Worm (Caenorhabditis elegans): Measurements from ENCODE around the gene T13H10.2.
A peak's percentile ranks its signal among the peaks of the same experiment; 100 is the strongest.

Gene T13H10.2

DNA sequence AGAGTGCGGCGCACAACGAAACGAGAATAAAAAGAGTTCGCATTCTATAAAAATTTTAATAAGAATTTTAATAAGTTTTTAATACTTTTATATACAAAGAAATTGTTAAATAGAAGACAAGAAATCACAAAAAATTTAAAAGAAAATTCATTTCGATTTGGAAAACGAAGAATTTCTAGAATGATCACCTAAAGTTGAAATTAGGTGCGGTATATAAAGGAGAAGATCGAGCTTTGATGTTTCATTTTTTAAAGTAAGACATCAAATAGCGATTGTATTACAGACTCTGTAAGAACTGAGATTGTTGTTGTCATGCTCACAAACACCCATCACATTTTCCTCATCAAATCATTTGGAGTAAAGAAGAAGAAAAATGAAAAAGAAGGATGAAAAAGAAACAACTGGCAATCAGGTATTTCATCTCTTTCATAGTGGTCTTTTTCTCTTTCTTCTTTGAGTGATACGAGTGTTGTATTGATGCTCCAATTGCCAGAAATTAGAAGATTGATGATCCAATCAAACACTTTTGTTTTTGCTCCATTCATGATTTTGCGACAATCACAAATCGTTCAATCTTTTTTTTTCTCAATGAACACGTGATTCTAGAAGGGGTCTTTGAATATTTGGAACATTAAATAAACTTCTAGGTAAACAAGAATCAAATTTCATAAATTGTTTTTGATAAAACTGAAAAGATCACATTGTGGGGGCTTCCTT, 35.7 kb upstream of the T13H10.2 start, which contains the start of gene dur-1:
Gene dur-1, minus strand, starts transcription at position 51 of the 717 bp plus-strand sequence.
- peak; percentile 75 for TF ChIP-seq unc-62 (GFP tag; optimal IDR thresholded peaks at IDR 0.05)
- peak; percentile 9 for TF ChIP-seq unc-120 (tag; optimal IDR thresholded peaks at IDR 0.05; ENCODE audit: poor library complexity, severe bottlenecking)
- no peak for TF ChIP-seq elt-3 (tag; optimal IDR thresholded peaks at IDR 0.05)
- TF ChIP-seq snpc-4 (tag; optimal IDR thresholded peaks at IDR 0.05), result no peak
- TF ChIP-seq zip-8 (tag; optimal IDR thresholded peaks at IDR 0.05), result no peak
- TF ChIP-seq mep-1 (tag; optimal IDR thresholded peaks at IDR 0.05), result no peak
- TF ChIP-seq lin-32 (GFP tag; optimal IDR thresholded peaks at IDR 0.05), result no peak
- TF ChIP-seq ces-1 (GFP tag; optimal IDR thresholded peaks at IDR 0.05), result no peak
- TF ChIP-seq cnd-1 (tag; optimal IDR thresholded peaks at IDR 0.05), result no peak

DNA sequence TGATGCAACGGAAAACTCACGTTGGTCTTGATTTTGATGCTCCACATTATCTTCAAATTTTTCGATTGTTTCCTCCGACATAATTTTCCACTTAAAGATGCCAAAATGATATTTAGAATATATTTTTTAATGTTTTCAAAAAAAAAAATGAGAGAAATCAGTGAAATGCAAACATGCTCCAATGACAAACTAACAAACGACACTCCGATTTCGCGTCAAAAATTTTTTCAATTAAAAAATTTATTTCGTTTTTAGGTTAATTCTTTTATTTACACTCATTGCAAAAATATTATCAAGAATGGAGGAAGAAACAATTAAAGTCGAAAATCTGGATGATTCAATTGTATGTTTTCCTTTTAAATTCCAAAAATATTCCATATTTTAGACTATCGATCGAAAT, 32.0 kb upstream of the T13H10.2 start, which contains the start of the genes trmt-10A and F25H8.2:
Gene trmt-10A, minus strand, starts transcription at position 159 of the 400 bp plus-strand sequence.
Gene F25H8.2, plus strand, starts transcription at position 181 of the 400 bp plus-strand sequence.
- TF ChIP-seq tbx-8 (GFP tag; optimal IDR thresholded peaks at IDR 0.05) (no peak), nhr-237 (tag; optimal IDR thresholded peaks at IDR 0.05) (peak; percentile 59), snpc-4 (tag; optimal IDR thresholded peaks at IDR 0.05) (no peak), ceh-39 (tag; optimal IDR thresholded peaks at IDR 0.05) (no peak), mls-2 (tag; optimal IDR thresholded peaks at IDR 0.05) (no peak), lsy-2 (tag; optimal IDR thresholded peaks at IDR 0.05) (peak; percentile 58), mab-5 (tag; optimal IDR thresholded peaks at IDR 0.05) (no peak)

DNA sequence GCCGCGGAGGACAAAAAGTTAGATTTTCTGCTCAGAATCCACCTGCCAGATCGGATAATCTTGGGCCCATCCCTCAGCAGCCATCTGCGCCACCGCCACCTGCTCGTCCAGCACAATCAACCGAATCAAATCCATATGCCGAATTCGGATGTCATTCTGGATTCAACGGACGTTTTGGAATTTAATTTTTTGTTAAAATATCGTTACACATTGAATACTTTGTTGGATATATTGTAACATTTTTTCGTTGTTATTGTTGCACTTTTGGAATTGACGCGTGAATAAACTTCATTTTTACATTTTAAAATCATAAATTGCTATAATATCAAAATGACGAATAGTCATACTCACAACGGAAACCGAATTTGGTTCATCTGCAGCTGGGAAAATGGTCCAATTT, 30.5 kb upstream of the T13H10.2 start, which contains the start of gene spe-29:
Gene spe-29, plus strand, starts transcription at position 301 of the 400 bp plus-strand sequence.
- TF ChIP-seq nhr-2 (tag; optimal IDR thresholded peaks at IDR 0.05) (no peak), ceh-83 (GFP tag; optimal IDR thresholded peaks at IDR 0.05) (no peak), elt-1 (tag; optimal IDR thresholded peaks at IDR 0.05; ENCODE audit: borderline replicate concordance, insufficient read depth) (no peak), ceh-43 (GFP tag; optimal IDR thresholded peaks at IDR 0.05) (no peak), unc-62 (GFP tag; optimal IDR thresholded peaks at IDR 0.05) (no peak), ztf-11 (tag; optimal IDR thresholded peaks at IDR 0.05) (no peak), ham-2 (GFP tag; optimal IDR thresholded peaks at IDR 0.05) (no peak), bed-3 (GFP tag; optimal IDR thresholded peaks at IDR 0.05) (no peak), hlh-1 (tag; optimal IDR thresholded peaks at IDR 0.05) (no peak), sem-2 (GFP tag; optimal IDR thresholded peaks at IDR 0.05) (no peak), snpc-4 (tag; optimal IDR thresholded peaks at IDR 0.05) (no peak), nhr-28 (tag; optimal IDR thresholded peaks at IDR 0.05) (no peak), ceh-39 (tag; optimal IDR thresholded peaks at IDR 0.05) (no peak), zip-8 (tag; optimal IDR thresholded peaks at IDR 0.05) (no peak), cnd-1 (tag; optimal IDR thresholded peaks at IDR 0.05) (no peak), nhr-237 (tag; optimal IDR thresholded peaks at IDR 0.05) (no peak)

DNA sequence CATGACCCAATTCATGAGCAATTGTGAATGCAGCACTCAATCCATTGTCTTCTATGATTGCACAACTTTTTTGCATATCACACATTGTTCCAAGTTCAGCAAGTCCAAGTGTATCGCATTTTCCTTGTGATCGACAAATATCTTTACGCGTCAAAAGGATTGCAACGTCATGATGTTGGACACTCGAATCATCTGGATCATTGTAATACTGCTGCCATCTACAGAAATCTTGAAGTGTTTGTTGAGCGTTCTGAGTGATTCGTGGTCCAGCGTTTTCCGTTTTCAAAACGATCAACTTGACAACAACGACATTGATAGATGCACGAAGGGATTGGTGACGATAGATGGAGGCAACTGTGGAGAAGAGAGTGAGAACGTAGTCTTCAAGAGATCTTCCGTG, 20.8 kb upstream of the T13H10.2 start:
- no peak for TF ChIP-seq ceh-43 (GFP tag; optimal IDR thresholded peaks at IDR 0.05)
- TF ChIP-seq nhr-12 (tag; optimal IDR thresholded peaks at IDR 0.05), result no peak
- no peak for TF ChIP-seq nhr-2 (tag; optimal IDR thresholded peaks at IDR 0.05)
- no peak for TF ChIP-seq mab-5 (tag; optimal IDR thresholded peaks at IDR 0.05)
- TF ChIP-seq flh-1 (GFP tag; optimal IDR thresholded peaks at IDR 0.05), result no peak
- TF ChIP-seq drap-1 (GFP tag; optimal IDR thresholded peaks at IDR 0.05), result no peak
- no peak for TF ChIP-seq pha-4 (tag; optimal IDR thresholded peaks at IDR 0.05)
- TF ChIP-seq ceh-39 (tag; optimal IDR thresholded peaks at IDR 0.05), result no peak
- no peak for TF ChIP-seq unc-120 (tag; optimal IDR thresholded peaks at IDR 0.05; ENCODE audit: poor library complexity, severe bottlenecking)
- TF ChIP-seq cnd-1 (tag; optimal IDR thresholded peaks at IDR 0.05), result no peak
- no peak for TF ChIP-seq sem-2 (GFP tag; optimal IDR thresholded peaks at IDR 0.05)
- TF ChIP-seq unc-39 (tag; optimal IDR thresholded peaks at IDR 0.05), result no peak

DNA sequence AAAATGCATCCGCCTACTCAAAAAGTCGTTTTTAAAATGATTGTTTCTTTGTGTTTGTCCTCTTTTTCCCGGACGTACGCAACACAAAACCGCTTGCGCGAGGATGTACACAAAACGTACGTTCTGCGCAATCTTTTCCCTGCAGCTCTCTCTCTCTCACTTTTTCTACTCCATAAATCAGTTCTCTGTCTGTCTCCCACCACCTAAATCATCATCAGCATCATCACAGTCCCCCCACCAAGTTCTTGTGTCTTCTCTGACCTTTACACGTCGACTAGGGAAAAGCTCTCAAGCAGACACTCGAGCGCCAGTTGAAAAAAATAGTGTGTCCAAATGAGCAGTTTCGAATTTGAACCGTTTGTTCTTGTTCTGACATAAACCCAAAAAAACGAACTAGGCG, 19.8 kb upstream of the T13H10.2 start:
- no peak for TF ChIP-seq lsy-2 (tag; optimal IDR thresholded peaks at IDR 0.05)
- TF ChIP-seq unc-62 (GFP tag; optimal IDR thresholded peaks at IDR 0.05), result no peak
- TF ChIP-seq nhr-28 (tag; optimal IDR thresholded peaks at IDR 0.05), result no peak
- no peak for TF ChIP-seq mab-5 (tag; optimal IDR thresholded peaks at IDR 0.05)
- no peak for TF ChIP-seq lin-13 (tag; optimal IDR thresholded peaks at IDR 0.05)
- TF ChIP-seq elt-3 (tag; optimal IDR thresholded peaks at IDR 0.05), result no peak
- no peak for TF ChIP-seq zip-8 (tag; optimal IDR thresholded peaks at IDR 0.05)
- TF ChIP-seq ham-2 (GFP tag; optimal IDR thresholded peaks at IDR 0.05), result no peak
- TF ChIP-seq ceh-39 (tag; optimal IDR thresholded peaks at IDR 0.05), result no peak
- TF ChIP-seq ces-1 (GFP tag; optimal IDR thresholded peaks at IDR 0.05), result no peak
- TF ChIP-seq ceh-43 (GFP tag; optimal IDR thresholded peaks at IDR 0.05), result no peak
- no peak for TF ChIP-seq flh-1 (GFP tag; optimal IDR thresholded peaks at IDR 0.05)
- TF ChIP-seq mls-2 (tag; optimal IDR thresholded peaks at IDR 0.05), result no peak
- no peak for TF ChIP-seq sptf-1 (tag; optimal IDR thresholded peaks at IDR 0.05)
- no peak for TF ChIP-seq tbx-8 (GFP tag; optimal IDR thresholded peaks at IDR 0.05)
- TF ChIP-seq blmp-1 (tag; optimal IDR thresholded peaks at IDR 0.05), result no peak
- TF ChIP-seq nhr-76 (tag; optimal IDR thresholded peaks at IDR 0.05), result no peak

All from whole organism, mixed stage, embryonic.